Worm (Caenorhabditis elegans) whole organism, dauer: Measurements from ENCODE around the gene col-79.

ENCODE experiments used
- unc-62 ChIP-seq: sonication (generic microtip); optimal IDR thresholded peaks from 2 replicates; lab custom pipeline; 2017; ENCODE audit warnings: missing biosample characterization, missing genetic modification reagents, missing genetic modification characterization

Gene col-79

DNA sequence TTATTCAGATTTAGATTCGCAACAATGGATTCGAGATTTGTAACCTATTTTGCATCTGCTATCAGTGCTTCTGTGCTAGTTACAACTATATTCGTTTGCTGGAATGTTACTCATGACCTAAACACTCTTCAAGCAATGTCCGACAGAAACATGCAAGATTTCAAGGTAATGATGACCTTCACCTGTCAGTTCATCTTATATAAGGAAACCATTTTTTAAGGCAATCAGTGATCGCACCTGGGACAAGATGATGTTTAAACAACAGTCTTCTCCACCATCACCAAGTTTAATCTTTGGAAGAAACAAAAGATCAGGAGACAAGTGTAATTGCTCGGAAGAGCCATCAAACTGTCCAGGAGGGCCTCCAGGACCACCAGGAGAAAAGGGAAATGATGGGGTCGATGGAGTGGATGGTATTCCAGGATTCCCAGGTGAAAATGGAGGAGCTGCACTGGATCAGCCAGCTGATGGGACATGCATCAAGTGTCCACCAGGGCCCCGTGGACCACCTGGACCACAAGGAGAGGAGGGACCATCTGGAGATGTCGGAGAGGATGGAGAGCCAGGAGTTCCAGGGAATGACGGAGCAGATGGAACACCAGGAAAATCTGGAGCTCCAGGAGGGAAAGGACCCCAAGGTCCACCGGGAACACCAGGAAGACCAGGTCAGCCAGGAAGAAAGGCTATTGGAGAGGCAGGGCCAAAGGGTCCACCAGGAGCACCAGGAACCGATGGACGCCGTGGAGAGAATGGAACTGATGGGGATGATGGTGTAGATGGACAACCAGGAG lies at the start of gene col-79:
Gene col-79, plus strand, starts transcription at position 20 of the 791 bp plus-strand sequence.
- no peak for TF ChIP-seq unc-62 (GFP tag; lab: Kevin White, UChicago)

DNA sequence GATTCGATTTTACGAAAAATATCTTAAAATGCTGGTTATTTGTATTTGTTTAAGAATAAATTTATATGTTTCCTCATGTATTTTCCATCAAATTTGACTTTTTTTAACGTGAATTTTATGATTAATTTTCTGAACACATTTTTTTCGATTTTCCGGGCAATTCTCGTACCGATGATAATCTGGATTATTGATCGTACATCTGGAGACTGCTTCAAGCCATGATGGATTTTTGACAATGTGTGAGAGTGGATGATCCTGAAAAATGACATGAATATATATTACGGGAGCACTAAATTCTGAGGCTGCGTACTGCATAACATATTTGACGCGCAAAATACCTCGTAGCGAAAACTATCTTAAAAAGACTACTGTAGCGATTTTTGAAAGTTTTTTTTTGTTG lies 49.0 kb upstream of the col-79 start:
- TF ChIP-seq unc-62 (GFP tag; lab: Kevin White, UChicago): no peak

DNA sequence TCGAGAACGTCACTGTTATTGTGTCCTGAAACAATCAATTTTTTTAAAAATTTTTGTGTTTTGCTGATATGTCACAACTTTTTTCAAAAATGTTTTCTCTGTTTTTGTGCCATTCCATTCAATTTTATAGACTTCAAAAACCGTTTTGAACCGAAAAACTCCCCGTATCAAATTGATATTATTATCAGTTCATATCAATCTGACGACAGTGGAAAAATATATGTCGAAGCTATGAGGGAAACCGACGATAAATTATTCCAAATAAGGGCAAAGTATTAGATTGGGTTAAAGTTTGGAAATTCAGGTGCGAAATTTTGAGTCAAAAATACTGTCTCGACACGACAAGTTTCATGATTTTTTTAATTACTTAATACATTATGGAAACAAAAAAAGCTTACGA lies 47.0 kb upstream of the col-79 start:
- TF ChIP-seq unc-62 (GFP tag; lab: Kevin White, UChicago): no peak

DNA sequence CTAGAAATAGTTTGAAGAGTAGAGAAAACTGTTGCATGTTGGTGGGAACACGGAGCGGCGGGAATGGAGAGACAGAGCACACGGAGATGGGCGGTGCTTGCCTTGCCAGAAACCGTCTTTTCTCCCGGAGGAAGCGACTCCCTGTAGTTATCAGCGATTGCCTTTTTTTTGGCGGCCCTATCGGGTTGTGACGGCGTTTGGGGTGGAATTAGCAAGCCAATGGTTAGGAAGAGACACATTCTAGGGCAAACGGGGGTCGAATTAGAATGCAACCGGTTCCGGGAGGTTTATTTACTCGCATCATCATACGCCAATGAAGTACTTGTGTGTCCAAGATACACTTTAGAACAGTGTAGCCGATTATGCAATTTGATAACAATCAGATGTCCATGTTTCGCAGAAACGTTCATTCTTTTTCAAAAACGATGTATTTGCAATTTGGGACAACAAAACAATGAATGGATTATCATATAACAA lies 45.7 kb upstream of the col-79 start, which contains the start of gene lact-3:
Gene lact-3, minus strand, starts transcription at position 51 of the 477 bp plus-strand sequence.
- no peak for TF ChIP-seq unc-62 (GFP tag; lab: Kevin White, UChicago)

ce11 chrII:10658576-10659256 lies 44.7 kb upstream of the col-79 start, which contains the start of the genes snu-13 and rsp-7:
Gene snu-13 (minus strand): TSS chrII:10658626.
Gene rsp-7 (plus strand): TSS chrII:10659206.
- TF ChIP-seq unc-62 (GFP tag; lab: Kevin White, UChicago): no peak

DNA sequence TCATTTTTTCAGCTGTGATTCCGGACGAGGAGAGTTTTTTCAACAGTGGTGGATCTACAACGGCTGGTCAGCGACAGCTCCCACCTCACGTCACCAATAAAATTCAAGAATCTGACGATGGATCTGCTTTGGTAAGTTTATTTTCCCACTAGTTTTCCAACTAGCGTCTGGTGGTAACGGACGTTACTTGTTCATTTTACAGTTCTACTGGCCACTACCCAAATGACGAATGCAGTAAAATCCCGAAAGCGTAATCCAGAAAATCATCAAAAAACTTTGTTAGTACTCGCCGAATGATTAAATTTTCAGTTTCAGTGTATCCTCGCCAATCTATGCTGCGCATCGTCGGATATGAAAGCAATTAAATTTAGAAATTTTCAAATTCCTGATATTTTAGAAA lies 43.8 kb upstream of the col-79 start:
- TF ChIP-seq unc-62 (GFP tag; lab: Kevin White, UChicago): no peak

- TF ChIP-seq unc-62 (GFP tag; lab: Kevin White, UChicago): no peak
Observed at ce11 chrII:10660892-10661291, 42.5 kb upstream of the col-79 start, which contains the start of gene marc-2. Gene marc-2 (minus strand): TSS chrII:10660992.

- no peak for TF ChIP-seq unc-62 (GFP tag; lab: Kevin White, UChicago)
Observed at ce11 chrII:10661448-10662064, 41.9 kb upstream of the col-79 start.

ce11 chrII:10662279-10662678 lies 41.1 kb upstream of the col-79 start:
- TF ChIP-seq unc-62 (GFP tag; lab: Kevin White, UChicago): no peak

DNA sequence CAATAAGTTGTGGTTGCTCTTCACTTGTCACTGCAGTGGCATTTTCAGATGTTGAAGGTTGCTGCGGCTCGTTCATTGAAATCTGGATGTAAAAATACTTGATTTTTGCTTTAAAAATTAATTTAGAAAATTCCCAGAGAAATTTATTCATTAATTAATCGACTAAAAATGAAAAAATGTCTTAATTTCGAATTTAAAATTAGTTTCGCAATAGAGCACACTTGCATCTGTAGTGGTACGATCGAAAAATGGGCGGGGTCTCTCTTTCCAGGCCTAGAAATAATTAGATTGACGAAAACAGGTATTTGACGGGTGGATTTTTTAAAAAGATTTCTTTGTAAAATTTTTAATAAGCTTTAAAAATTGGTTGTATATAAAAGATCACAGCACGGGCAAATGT lies 40.7 kb upstream of the col-79 start, which contains the start of gene D2089.8:
Gene D2089.8, minus strand, starts transcription at position 84 of the 400 bp plus-strand sequence.
- TF ChIP-seq unc-62 (GFP tag; lab: Kevin White, UChicago): no peak

ce11 chrII:10665031-10665430 lies 38.4 kb upstream of the col-79 start, which contains the start of gene D2089.3:
Gene D2089.3 (minus strand): TSS chrII:10665131.
- no peak for TF ChIP-seq unc-62 (GFP tag; lab: Kevin White, UChicago)

- no peak for TF ChIP-seq unc-62 (GFP tag; lab: Kevin White, UChicago)
Observed at ce11 chrII:10675302-10675701, 28.1 kb upstream of the col-79 start, which contains the start of gene ptb-1. Gene ptb-1 (plus strand): TSS chrII:10675602.

DNA sequence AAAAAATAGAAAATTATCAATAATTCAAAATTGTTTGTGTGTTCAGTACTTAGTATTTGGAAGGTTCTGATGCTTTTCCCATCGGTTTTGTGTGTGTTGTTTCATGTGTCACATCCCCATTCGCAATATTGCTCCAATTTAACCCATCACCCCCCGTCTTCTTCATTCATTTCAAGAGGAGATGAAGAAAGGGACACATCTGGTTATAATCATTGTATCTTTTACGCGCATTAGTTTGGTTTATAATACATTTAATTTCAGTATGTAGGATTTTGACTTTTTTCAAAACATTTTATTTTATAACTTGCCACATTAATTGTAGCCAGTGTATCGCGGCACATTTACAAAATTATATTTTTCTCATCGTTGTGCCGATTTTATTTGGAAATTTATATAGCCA lies 23.3 kb upstream of the col-79 start:
- TF ChIP-seq unc-62 (GFP tag; lab: Kevin White, UChicago): no peak

DNA sequence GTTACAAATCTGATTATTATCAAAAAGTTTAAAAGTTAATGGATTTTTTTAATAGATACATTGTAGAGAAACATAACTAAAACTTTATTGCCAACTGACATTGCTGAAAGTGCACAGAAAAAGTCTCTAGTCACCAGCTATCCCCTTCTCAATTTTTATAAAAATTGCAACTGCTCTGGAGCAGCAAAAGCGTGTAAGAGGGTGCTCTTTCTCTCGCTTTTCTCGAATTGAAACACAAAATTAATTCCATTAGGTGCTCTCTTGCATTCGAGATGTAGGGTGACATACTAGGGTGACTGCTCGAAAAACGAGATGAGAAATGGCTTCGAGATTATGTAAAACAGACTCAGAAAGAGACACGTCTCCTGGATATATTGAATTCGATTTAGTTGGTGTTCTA lies 22.8 kb upstream of the col-79 start:
- TF ChIP-seq unc-62 (GFP tag; lab: Kevin White, UChicago): no peak

DNA sequence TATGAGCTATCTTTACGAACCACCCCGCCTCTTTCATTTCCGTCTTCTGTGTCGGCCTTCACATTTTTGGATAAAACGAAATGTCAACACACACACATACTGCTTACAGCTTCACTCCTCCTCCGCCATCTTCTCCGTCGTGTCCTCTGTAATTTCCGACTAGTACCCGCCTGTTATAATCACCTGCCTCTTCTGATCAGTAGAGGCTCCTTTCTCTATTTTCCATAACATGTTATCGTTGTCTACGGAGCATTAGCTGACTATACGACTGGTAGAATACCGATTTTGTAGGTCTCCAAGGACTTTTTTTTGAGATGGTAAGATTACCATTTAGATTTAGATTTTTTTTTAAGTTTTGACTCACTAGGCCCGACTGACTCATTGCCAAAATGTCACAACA lies 18.5 kb upstream of the col-79 start:
- no peak for TF ChIP-seq unc-62 (GFP tag; lab: Kevin White, UChicago)

DNA sequence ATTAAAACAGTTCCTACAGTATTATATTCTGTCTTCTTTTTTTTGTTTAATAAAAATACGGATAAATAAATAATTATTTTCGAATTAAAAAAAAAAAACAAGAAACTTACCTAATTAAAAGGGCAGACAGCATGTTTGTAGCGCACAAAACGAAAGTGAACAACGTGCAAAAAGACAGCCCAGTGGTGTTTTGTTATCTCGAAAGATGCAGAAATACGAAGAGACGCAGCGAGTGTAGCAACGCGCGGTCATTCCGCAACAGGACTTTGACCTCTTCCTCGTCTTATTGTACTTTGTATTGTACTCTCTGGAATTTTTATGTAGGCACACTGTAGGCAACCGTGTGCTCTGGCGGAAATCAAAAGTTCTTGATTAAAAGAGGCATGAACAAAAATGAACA lies 9.8 kb upstream of the col-79 start, which contains the start of gene gbh-1:
Gene gbh-1, minus strand, starts transcription at position 149 of the 400 bp plus-strand sequence.
- TF ChIP-seq unc-62 (GFP tag; lab: Kevin White, UChicago): no peak
